Worm (Caenorhabditis elegans) whole organism, L3 larva: ENCODE data around the gene gei-4.

Experiments
- lin-15B ChIP-seq: fragments of 150-350 bp; optimal IDR thresholded peaks from 2 replicates; lab custom pipeline; 2014; ENCODE audit warnings: missing biosample characterization, missing genetic modification characterization
- nfya-1 ChIP-seq: sonication (generic microtip); optimal IDR thresholded peaks from 2 replicates; lab custom pipeline; 2017; ENCODE audit warnings: missing genetic modification characterization, mild to moderate bottlenecking, missing compliant biosample characterization, antibody characterized with exemption, moderate library complexity; ENCODE audit not compliant: insufficient read depth

- no peak for TF ChIP-seq nfya-1
- no peak for TF ChIP-seq lin-15B
Measured at ce11 chrIII:400898-401297, 46.3 kb upstream of the gei-4 start.
